Fruit fly (Drosophila melanogaster) whole organism, pupa: ENCODE data around the gene CG15418.
A peak's percentile ranks its signal among the peaks of the same experiment; 100 is the strongest.

ENCODE experiments used
- CG10348 ChIP-seq: fragments of 200-800 bp; sonication (Bioruptor generic); IDR thresholded peaks from 2 replicates; pipeline ENCODE4 v1.3.6; 2022; ENCODE audit warnings: missing biosample characterization, missing genetic modification characterization
- CG12605 ChIP-seq: fragments of 200-800 bp; sonication (Bioruptor generic); IDR thresholded peaks from 2 replicates; pipeline ENCODE4 v1.3.6; 2022; ENCODE audit warnings: missing biosample characterization, missing genetic modification characterization
- CG13204 ChIP-seq: fragments of 200-800 bp; sonication (Bioruptor generic); optimal IDR thresholded peaks from 2 replicates; lab custom pipeline; 2018; ENCODE audit warnings: missing biosample characterization, mild to moderate bottlenecking, missing genetic modification characterization, moderate library complexity
- CG14655 ChIP-seq: fragments of 200-800 bp; sonication (Bioruptor generic); optimal IDR thresholded peaks from 3 replicates; lab custom pipeline; 2017; ENCODE audit warnings: mild to moderate bottlenecking, missing biosample characterization, missing genetic modification reagents, missing genetic modification characterization
- CG15710 ChIP-seq: fragments of 200-800 bp; sonication (Bioruptor generic); optimal IDR thresholded peaks from 2 replicates; lab custom pipeline; 2018; ENCODE audit warnings: missing biosample characterization, mild to moderate bottlenecking, missing genetic modification characterization, moderate library complexity
- CG17806 ChIP-seq: fragments of 200-800 bp; sonication (Bioruptor generic); optimal IDR thresholded peaks from 2 replicates; lab custom pipeline; 2018; ENCODE audit warnings: missing biosample characterization, mild to moderate bottlenecking, missing genetic modification characterization, moderate library complexity
- CG32121 ChIP-seq: fragments of 200-800 bp; sonication (Bioruptor generic); IDR thresholded peaks from 2 replicates; pipeline ENCODE4 v1.3.6; 2022; ENCODE audit warnings: missing biosample characterization, missing genetic modification characterization
- CG34367 ChIP-seq: fragments of 200-800 bp; sonication (Bioruptor generic); optimal IDR thresholded peaks from 2 replicates; lab custom pipeline; 2018; ENCODE audit warnings: missing biosample characterization, mild to moderate bottlenecking, missing genetic modification characterization
- CG4496 ChIP-seq: fragments of 200-800 bp; sonication (Bioruptor generic); IDR thresholded peaks from 3 replicates; pipeline ENCODE4 v1.3.6; 2022; ENCODE audit warnings: missing biosample characterization, missing genetic modification characterization
- CG8159 ChIP-seq: fragments of 200-800 bp; sonication (Bioruptor generic); optimal IDR thresholded peaks from 3 replicates; lab custom pipeline; 2018; ENCODE audit warnings: missing biosample characterization, mild to moderate bottlenecking, missing genetic modification characterization, moderate library complexity
- CG8301 ChIP-seq: fragments of 200-800 bp; sonication (Bioruptor generic); optimal IDR thresholded peaks from 2 replicates; lab custom pipeline; 2018; ENCODE audit warnings: missing biosample characterization, mild to moderate bottlenecking, missing genetic modification characterization
- CG9948 ChIP-seq: fragments of 200-800 bp; sonication (Bioruptor generic); optimal IDR thresholded peaks from 2 replicates; lab custom pipeline; 2018; ENCODE audit warnings: missing biosample characterization, mild to moderate bottlenecking, missing genetic modification characterization, moderate library complexity
- D1 ChIP-seq: fragments of 200-800 bp; sonication (Bioruptor generic); optimal IDR thresholded peaks from 2 replicates; lab custom pipeline; 2018; ENCODE audit warnings: missing biosample characterization, mild to moderate bottlenecking, missing genetic modification characterization, moderate library complexity
- EcR ChIP-seq: fragments of 200-800 bp; sonication (Bioruptor generic); optimal IDR thresholded peaks from 3 replicates; lab custom pipeline; 2019; ENCODE audit warnings: missing biosample characterization, missing genetic modification characterization, mild to moderate bottlenecking, moderate library complexity, missing genetic modification reagents
- Ets98B ChIP-seq: fragments of 200-800 bp; sonication (Bioruptor generic); IDR thresholded peaks from 2 replicates; pipeline ENCODE4 v1.3.6; 2022; ENCODE audit warnings: missing biosample characterization, missing genetic modification characterization
- Pif1A ChIP-seq: fragments of 200-800 bp; sonication (Bioruptor generic); optimal IDR thresholded peaks from 3 replicates; lab custom pipeline; 2016; ENCODE audit warnings: missing biosample characterization, missing genetic modification characterization
- Pif1B ChIP-seq: fragments of 200-800 bp; sonication (Bioruptor generic); optimal IDR thresholded peaks from 3 replicates; lab custom pipeline; 2016; ENCODE audit warnings: missing biosample characterization, missing genetic modification characterization
- Snoo ChIP-seq: fragments of 200-800 bp; sonication (Bioruptor generic); optimal IDR thresholded peaks from 3 replicates; lab custom pipeline; 2017; ENCODE audit warnings: missing biosample characterization, mild to moderate bottlenecking, missing genetic modification characterization, inconsistent platforms
- fd96Ca ChIP-seq: fragments of 200-800 bp; sonication (Bioruptor generic); IDR thresholded peaks from 3 replicates; pipeline ENCODE4 v1.3.6; 2022; ENCODE audit warnings: missing biosample characterization, missing genetic modification characterization
- gl ChIP-seq: fragments of 200-800 bp; sonication (Bioruptor generic); optimal IDR thresholded peaks from 2 replicates; lab custom pipeline; 2018; ENCODE audit warnings: missing biosample characterization, mild to moderate bottlenecking, missing genetic modification characterization
- rn ChIP-seq: fragments of 200-800 bp; sonication (Bioruptor generic); IDR thresholded peaks from 2 replicates; pipeline ENCODE4 v1.3.6; 2022; ENCODE audit warnings: missing biosample characterization, missing genetic modification characterization

The CG15418 gene

DNA sequence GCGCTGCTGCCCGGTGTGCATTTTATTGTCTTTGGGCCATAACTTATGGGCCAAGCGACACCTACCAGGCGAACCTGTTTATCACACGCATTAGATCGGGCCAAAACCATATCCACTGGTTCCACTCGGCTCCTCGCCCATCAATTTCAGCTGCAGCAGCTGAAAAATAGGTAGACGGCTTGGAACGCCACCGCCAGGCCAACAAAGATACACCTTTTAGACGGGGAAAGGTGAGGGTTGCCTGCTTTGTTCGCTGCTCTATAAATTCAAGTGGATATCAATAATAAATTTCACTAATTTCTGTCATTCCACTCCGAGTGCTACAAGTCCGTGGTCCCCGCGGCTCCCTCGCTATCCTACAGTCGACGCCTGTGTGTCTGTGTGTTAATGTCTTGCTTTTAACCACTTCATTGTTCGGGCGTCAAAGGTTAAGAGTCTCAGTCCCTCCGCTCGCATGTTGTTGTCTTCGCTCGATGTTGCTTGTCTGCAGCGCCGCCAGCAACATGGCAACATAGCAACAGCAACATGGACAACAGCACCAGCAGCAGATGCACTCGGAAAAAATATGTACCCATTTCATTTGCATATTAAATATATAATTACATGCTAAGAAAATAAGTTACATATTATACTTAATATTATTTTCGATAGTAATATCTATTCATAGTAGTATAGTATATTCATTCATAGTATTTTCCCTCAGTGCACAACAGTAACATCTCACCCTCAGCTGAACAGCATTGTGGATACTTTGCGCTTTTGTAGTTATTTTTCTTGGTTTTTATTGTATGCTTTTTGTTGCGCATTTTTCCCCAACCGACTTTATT, 33.4 kb downstream of the CG15418 start:
- TF ChIP-seq CG32121 = no peak; the same call in 1 of the 2 replicates
- no peak for TF ChIP-seq CG10348 (GFP tag; lab: Robert Waterston, UW)
- peak; percentile 84 for TF ChIP-seq CG15710 (tag; lab: Kevin White, UChicago)
- peak; percentile 63 for TF ChIP-seq CG12605 (GFP tag; lab: Robert Waterston, UW)
- peak; percentile 35; the same call in 1 of the 2 replicates for TF ChIP-seq rn (GFP tag; lab: Robert Waterston, UW)
- TF ChIP-seq CG9948 (tag; lab: Kevin White, UChicago) = peak; percentile 76
- TF ChIP-seq Snoo (tag; lab: Kevin White, UChicago) = peak; percentile 55
- TF ChIP-seq fd96Ca (GFP tag; lab: Robert Waterston, UW) = no peak
- TF ChIP-seq Pif1A (GFP tag; lab: Kevin White, UChicago) = peak; percentile 58
- peak; percentile 34; the same call in 1 of the 3 replicates for TF ChIP-seq CG4496 (GFP tag; lab: Robert Waterston, UW)
- peak; percentile 86 for TF ChIP-seq CG8159 (tag; lab: Kevin White, UChicago)
- peak; percentile 49 for TF ChIP-seq Ets98B (GFP tag; lab: Robert Waterston, UW)
- peak; percentile 62 for TF ChIP-seq CG13204 (GFP tag; lab: Kevin White, UChicago)
- TF ChIP-seq EcR = peak; percentile 18
- TF ChIP-seq Pif1B (GFP tag; lab: Kevin White, UChicago) = peak; percentile 59
- peak; percentile 66 for TF ChIP-seq CG34367
- TF ChIP-seq CG8301 (tag; lab: Kevin White, UChicago) = peak; percentile 55
- peak; percentile 43 for TF ChIP-seq gl (tag; lab: Kevin White, UChicago)
- TF ChIP-seq CG14655 (GFP tag; lab: Kevin White, UChicago) = peak; percentile 73
- peak; percentile 50 for TF ChIP-seq D1 (tag; lab: Kevin White, UChicago)
- peak; percentile 79 for TF ChIP-seq CG17806

DNA sequence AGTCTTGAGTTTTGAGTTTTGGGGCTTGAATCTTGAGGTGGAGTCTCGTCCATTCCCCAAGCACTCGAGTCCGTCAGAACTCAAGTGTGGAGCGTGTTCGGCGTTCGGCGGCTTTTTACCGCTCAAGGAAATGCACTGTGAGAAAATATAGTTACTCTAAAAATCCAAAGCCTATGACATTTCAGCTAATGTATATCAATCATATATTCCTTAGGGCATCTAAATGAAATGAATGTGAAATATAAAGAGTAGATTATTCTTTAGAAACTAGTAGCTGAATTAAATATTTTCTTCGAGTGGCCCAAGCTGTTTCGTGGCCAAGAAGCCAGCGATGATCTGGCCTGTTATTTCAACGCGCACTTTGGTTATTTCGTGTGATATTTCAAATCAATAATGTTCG, 34.2 kb downstream of the CG15418 start:
- no peak for TF ChIP-seq Pif1A (GFP tag; lab: Kevin White, UChicago)
- TF ChIP-seq CG14655 (GFP tag; lab: Kevin White, UChicago) = peak; percentile 17
- TF ChIP-seq CG9948 (tag; lab: Kevin White, UChicago) = peak; percentile 4

DNA sequence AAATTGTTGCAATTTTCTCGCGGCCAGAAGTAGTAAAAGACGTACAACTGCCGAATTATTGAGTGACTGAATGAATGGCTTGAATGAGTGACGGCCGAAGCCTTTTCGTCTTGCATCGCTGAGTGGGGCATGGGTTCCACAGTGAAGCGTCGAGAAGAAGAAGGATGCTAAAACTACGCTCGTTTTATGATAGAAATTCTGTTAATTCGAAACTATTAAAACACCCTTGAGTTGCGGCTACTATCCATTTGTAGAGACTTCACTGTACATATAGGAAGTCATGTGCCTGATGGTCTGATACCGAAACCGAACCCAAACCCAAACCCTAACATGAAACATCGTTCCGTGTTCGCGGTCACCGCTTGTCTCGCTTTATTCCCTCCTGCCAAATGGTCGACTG, 36.2 kb downstream of the CG15418 start:
- TF ChIP-seq CG17806 (no peak), rn (GFP tag; lab: Robert Waterston, UW) (no peak)

DNA sequence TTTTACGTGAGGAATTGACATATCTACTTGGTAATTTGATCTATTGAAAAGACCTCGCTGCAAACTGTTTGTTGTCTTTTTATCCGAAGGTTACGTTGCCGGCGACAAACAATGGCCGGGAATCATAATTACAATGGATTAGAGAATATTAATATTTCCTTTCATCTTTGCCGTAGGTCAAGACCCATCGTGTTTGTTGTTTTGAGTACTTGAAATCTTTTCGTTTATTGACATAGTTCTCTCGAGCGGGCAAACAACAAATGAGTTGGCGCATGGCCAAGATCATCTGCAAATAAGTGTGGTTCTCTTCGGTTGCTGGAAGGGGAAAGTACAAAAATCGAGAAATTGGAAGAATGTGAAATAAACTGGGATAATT, 37.2 kb downstream of the CG15418 start:
- no peak for TF ChIP-seq CG15710 (tag; lab: Kevin White, UChicago)

DNA sequence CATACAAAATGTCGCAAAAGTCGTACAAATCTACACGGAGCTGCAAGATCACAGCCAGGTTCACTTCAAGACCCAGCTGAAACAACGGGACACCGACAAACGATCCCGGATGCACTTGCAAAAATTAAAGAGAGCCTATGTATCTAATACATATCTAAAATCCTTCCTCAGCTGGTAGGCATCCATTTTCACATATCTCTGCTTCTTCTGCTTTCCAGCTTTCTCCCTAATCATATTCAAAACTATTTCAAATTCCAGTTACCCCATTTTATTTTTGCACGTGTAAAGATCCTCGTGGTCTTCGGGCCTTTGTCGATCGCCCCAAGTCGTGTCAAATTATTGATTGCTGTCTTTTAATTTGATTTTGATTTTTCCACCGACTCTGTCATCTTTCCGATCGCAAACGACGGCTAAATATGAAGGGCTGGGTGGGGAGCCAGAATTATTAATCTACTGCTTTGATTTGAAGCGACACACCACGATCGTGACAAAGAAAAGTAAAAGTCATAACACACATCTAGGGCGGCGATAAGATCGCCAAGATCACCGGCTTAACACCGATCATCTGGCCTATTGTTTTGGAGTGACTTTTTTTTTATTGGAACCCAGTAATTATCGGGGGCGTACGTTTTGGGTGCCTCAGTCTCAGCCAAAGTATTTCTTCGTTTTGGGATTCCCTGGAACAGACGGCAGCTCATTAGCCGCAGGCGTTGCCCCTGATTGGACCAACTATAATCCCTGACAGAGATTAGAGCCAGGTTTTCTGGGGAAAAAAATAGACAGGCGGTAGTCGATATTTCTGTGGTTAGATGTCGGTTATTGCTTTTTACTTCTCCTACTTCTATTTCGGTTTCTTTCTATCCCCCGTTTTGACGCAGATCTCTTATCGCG, 37.9 kb downstream of the CG15418 start:
- no peak for TF ChIP-seq CG12605 (GFP tag; lab: Robert Waterston, UW)
- TF ChIP-seq rn (GFP tag; lab: Robert Waterston, UW) = 0 out of 2 replicates have a peak, but pooled peaks have one; percentile 23
- no peak for TF ChIP-seq D1 (tag; lab: Kevin White, UChicago)
- TF ChIP-seq CG8301 (tag; lab: Kevin White, UChicago) = peak; percentile 16
- no peak for TF ChIP-seq fd96Ca (GFP tag; lab: Robert Waterston, UW)
- no peak for TF ChIP-seq Ets98B (GFP tag; lab: Robert Waterston, UW)
- TF ChIP-seq CG10348 (GFP tag; lab: Robert Waterston, UW) = no peak
- TF ChIP-seq Pif1A (GFP tag; lab: Kevin White, UChicago) = peak; percentile 41
- peak; percentile 45 for TF ChIP-seq CG15710 (tag; lab: Kevin White, UChicago)
- peak; percentile 61 for TF ChIP-seq CG8159 (tag; lab: Kevin White, UChicago)
- peak; percentile 49 for TF ChIP-seq CG14655 (GFP tag; lab: Kevin White, UChicago)
- no peak for TF ChIP-seq EcR
- no peak for TF ChIP-seq CG32121
- TF ChIP-seq CG9948 (tag; lab: Kevin White, UChicago) = peak; percentile 48
- peak; percentile 52 for TF ChIP-seq CG17806
- TF ChIP-seq CG13204 (GFP tag; lab: Kevin White, UChicago) = no peak
- peak; percentile 24 for TF ChIP-seq CG34367
- TF ChIP-seq Snoo (tag; lab: Kevin White, UChicago) = peak; percentile 8
- no peak for TF ChIP-seq gl (tag; lab: Kevin White, UChicago)
- no peak for TF ChIP-seq CG4496 (GFP tag; lab: Robert Waterston, UW)
- no peak for TF ChIP-seq Pif1B (GFP tag; lab: Kevin White, UChicago)

DNA sequence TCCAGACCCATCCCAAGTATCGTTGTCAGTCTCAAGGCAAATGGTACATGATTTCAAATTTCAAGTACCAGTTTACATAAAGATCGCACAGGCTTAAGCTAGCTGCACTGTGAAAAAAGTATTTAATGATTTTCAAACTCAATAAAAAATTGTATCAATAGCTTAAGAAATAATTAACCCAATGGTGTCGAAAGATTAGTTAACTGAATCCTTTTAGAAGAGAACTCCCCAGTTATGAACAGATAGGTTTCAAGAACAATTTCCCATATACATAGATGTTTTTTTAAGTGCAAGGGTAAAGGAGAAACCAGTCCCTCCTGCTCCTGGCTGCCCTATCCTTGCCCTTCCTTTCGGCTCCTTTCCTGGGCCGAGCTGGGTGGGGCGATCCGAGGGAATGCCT, 38.8 kb downstream of the CG15418 start:
- TF ChIP-seq Pif1B (GFP tag; lab: Kevin White, UChicago) = peak; percentile 45
- TF ChIP-seq gl (tag; lab: Kevin White, UChicago) = peak; percentile 47
- TF ChIP-seq fd96Ca (GFP tag; lab: Robert Waterston, UW) = no peak
- TF ChIP-seq CG12605 (GFP tag; lab: Robert Waterston, UW) = 0 out of 2 replicates have a peak, but pooled peaks have one; percentile 16
- peak; percentile 82 for TF ChIP-seq CG8159 (tag; lab: Kevin White, UChicago)
- peak; percentile 16 for TF ChIP-seq CG14655 (GFP tag; lab: Kevin White, UChicago)
- peak; percentile 77 for TF ChIP-seq CG9948 (tag; lab: Kevin White, UChicago)
- TF ChIP-seq Pif1A (GFP tag; lab: Kevin White, UChicago) = peak; percentile 46
- no peak for TF ChIP-seq CG13204 (GFP tag; lab: Kevin White, UChicago)
- peak; percentile 82 for TF ChIP-seq CG15710 (tag; lab: Kevin White, UChicago)
- no peak for TF ChIP-seq CG8301 (tag; lab: Kevin White, UChicago)
- peak; percentile 73 for TF ChIP-seq CG17806
- peak; percentile 78 for TF ChIP-seq CG34367
